Worm (Caenorhabditis elegans): ENCODE data around the gene Y71H2AM.25.

DNA sequence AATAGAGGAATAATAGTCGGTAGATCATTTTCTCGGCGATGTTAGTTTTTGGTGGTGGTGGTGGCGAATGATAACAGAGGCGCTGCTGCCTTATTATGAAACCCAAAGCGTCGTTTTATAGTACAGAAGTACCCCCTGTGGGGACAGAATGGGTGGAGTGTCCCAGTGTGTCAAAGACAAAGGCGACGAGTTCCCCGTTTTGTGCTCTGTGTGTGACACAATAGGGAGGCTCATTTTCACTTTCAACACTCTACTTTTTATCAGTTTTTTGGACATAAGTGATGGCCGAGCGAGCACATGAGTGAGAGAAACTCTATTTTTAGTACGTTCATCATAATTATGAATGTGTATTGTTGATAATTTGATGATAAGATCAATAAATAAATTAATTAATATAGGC is 41.5 kb upstream of the Y71H2AM.25 start, which contains the start of gene pho-9:
- TF ChIP-seq tbx-11 (GFP tag; IDR thresholded peaks at IDR 0.05) (no peak), ceh-36 (tag; optimal IDR thresholded peaks at IDR 0.05) (no peak)

Measured in whole organism, early embryonic.